Fruit fly (Drosophila melanogaster) whole organism, embryonic: ENCODE results near the gene Gale.

ENCODE experiments used
- Ada2b ChIP-seq: fragments of 200-800 bp; sonication (Bioruptor generic); IDR thresholded peaks from 2 replicates; pipeline ENCODE4 v1.3.6; 2022; ENCODE audit warnings: missing biosample characterization, missing genetic modification characterization
- CG10366 ChIP-seq: fragments of 200-800 bp; sonication (Bioruptor generic); IDR thresholded peaks from 2 replicates; pipeline ENCODE4 v1.3.6; 2022; ENCODE audit warnings: missing biosample characterization, missing genetic modification characterization
- CG10543 ChIP-seq: fragments of 200-800 bp; sonication (Bioruptor generic); optimal IDR thresholded peaks from 3 replicates; lab custom pipeline; 2017; ENCODE audit warnings: missing biosample characterization, mild to moderate bottlenecking, missing genetic modification characterization, moderate library complexity
- CG10959 ChIP-seq: fragments of 200-800 bp; sonication (Bioruptor generic); IDR thresholded peaks from 2 replicates; pipeline ENCODE4 v1.3.6; 2022; ENCODE audit warnings: missing biosample characterization, missing genetic modification characterization
- CG15269 ChIP-seq: fragments of 200-800 bp; sonication (Bioruptor generic); optimal IDR thresholded peaks from 2 replicates; lab custom pipeline; 2018; ENCODE audit warnings: missing biosample characterization, mild to moderate bottlenecking, missing genetic modification characterization, moderate library complexity
- CG15514 ChIP-seq: fragments of 200-800 bp; sonication (Bioruptor generic); optimal IDR thresholded peaks from 3 replicates; lab custom pipeline; 2017; ENCODE audit warnings: missing biosample characterization, missing genetic modification characterization, mild to moderate bottlenecking, moderate library complexity, missing genetic modification reagents
- CG15601 ChIP-seq: fragments of 200-800 bp; sonication (Bioruptor generic); optimal IDR thresholded peaks from 3 replicates; lab custom pipeline; 2019; ENCODE audit warnings: missing biosample characterization, mild to moderate bottlenecking, missing genetic modification characterization, moderate library complexity
- CG1647 ChIP-seq: fragments of 200-800 bp; sonication (Bioruptor generic); optimal IDR thresholded peaks from 3 replicates; lab custom pipeline; 2016; ENCODE audit warnings: missing biosample characterization, missing genetic modification characterization
- CG17912 ChIP-seq: fragments of 200-800 bp; sonication (Bioruptor generic); optimal IDR thresholded peaks from 2 replicates; lab custom pipeline; 2018; ENCODE audit warnings: missing biosample characterization, mild to moderate bottlenecking, missing genetic modification characterization
- CG18619 ChIP-seq: fragments of 200-800 bp; sonication (Bioruptor generic); optimal IDR thresholded peaks from 3 replicates; lab custom pipeline; 2017; ENCODE audit warnings: missing biosample characterization, mild to moderate bottlenecking, missing genetic modification characterization
- CG2116 ChIP-seq: fragments of 200-800 bp; sonication (Bioruptor generic); optimal IDR thresholded peaks from 3 replicates; lab custom pipeline; 2018; ENCODE audit warnings: missing biosample characterization, mild to moderate bottlenecking, missing genetic modification characterization
- CG31365 ChIP-seq: fragments of 200-800 bp; sonication (Bioruptor generic); optimal IDR thresholded peaks from 2 replicates; lab custom pipeline; 2018; ENCODE audit warnings: missing biosample characterization, mild to moderate bottlenecking, missing genetic modification characterization
- CG3847 ChIP-seq: fragments of 200-800 bp; sonication (Bioruptor generic); IDR thresholded peaks from 2 replicates; pipeline ENCODE4 v1.3.6; 2022; ENCODE audit warnings: missing biosample characterization, missing genetic modification characterization
- CG3995 ChIP-seq: fragments of 200-800 bp; sonication (Bioruptor generic); optimal IDR thresholded peaks from 3 replicates; lab custom pipeline; 2016; ENCODE audit warnings: missing biosample characterization, missing genetic modification characterization
- CG4360 ChIP-seq: fragments of 200-800 bp; sonication (Bioruptor generic); IDR thresholded peaks from 2 replicates; pipeline ENCODE4 v1.3.6; 2022; ENCODE audit warnings: missing biosample characterization, missing genetic modification characterization
- CG4820 ChIP-seq: fragments of 200-800 bp; sonication (Bioruptor generic); optimal IDR thresholded peaks from 3 replicates; lab custom pipeline; 2016; ENCODE audit warnings: missing biosample characterization, missing genetic modification characterization
- CG6175 ChIP-seq: fragments of 200-800 bp; sonication (Bioruptor generic); IDR thresholded peaks from 3 replicates; pipeline ENCODE4 v1.3.6; 2022; ENCODE audit warnings: missing biosample characterization, missing genetic modification characterization
- CG6254 ChIP-seq: fragments of 200-800 bp; sonication (Bioruptor generic); optimal IDR thresholded peaks from 3 replicates; lab custom pipeline; 2017; ENCODE audit warnings: mild to moderate bottlenecking, missing biosample characterization, missing genetic modification reagents, missing genetic modification characterization
- CG7357 ChIP-seq: fragments of 200-800 bp; sonication (Bioruptor generic); IDR thresholded peaks from 3 replicates; pipeline ENCODE4 v1.3.6; 2022; ENCODE audit warnings: missing biosample characterization, missing genetic modification characterization
- CG8290 ChIP-seq, 3 experiments: fragments of 200-800 bp; sonication (Bioruptor generic); optimal IDR thresholded peaks; 2 replicates each; lab custom pipeline; 2016 to 2019; ENCODE audit warnings: missing biosample characterization in 3 of 3, missing genetic modification characterization in 3 of 3, mild to moderate bottlenecking in 2 of 3, moderate library complexity in 1 of 3
- CG8944 ChIP-seq: fragments of 200-800 bp; sonication (Bioruptor generic); optimal IDR thresholded peaks from 3 replicates; lab custom pipeline; 2016; ENCODE audit warnings: missing biosample characterization, missing genetic modification characterization
- CG9437 ChIP-seq: fragments of 200-800 bp; sonication (Bioruptor generic); optimal IDR thresholded peaks from 2 replicates; lab custom pipeline; 2018; ENCODE audit warnings: missing biosample characterization, mild to moderate bottlenecking, missing genetic modification characterization
- CG9609 ChIP-seq: fragments of 200-800 bp; sonication (Bioruptor generic); optimal IDR thresholded peaks from 3 replicates; lab custom pipeline; 2016; ENCODE audit warnings: missing biosample characterization, missing genetic modification characterization
- CG9876 ChIP-seq: fragments of 200-800 bp; sonication (Bioruptor generic); optimal IDR thresholded peaks from 2 replicates; lab custom pipeline; 2016; ENCODE audit warnings: missing biosample characterization, missing genetic modification characterization
- D19B ChIP-seq: fragments of 200-800 bp; sonication (Bioruptor generic); optimal IDR thresholded peaks from 2 replicates; lab custom pipeline; 2017; ENCODE audit warnings: missing biosample characterization, mild to moderate bottlenecking, missing genetic modification characterization
- Deaf1 ChIP-seq: fragments of 200-800 bp; optimal IDR thresholded peaks from 3 replicates; lab custom pipeline; 2019; ENCODE audit warnings: missing biosample characterization, mild to moderate bottlenecking, missing genetic modification characterization, moderate library complexity
- Dfd ChIP-seq, 2 experiments: fragments of >200 bp; optimal IDR thresholded peaks; 2 replicates each; lab custom pipeline; 2017; ENCODE audit warnings: missing biosample characterization in 2 of 2, missing genetic modification characterization in 2 of 2
- Doc2 ChIP-seq: fragments of 200-800 bp; sonication (Bioruptor generic); IDR thresholded peaks from 2 replicates; pipeline ENCODE4 v1.3.6; 2022; ENCODE audit warnings: missing biosample characterization, missing genetic modification characterization
- Hmr ChIP-seq: fragments of 200-800 bp; sonication (Bioruptor generic); optimal IDR thresholded peaks from 3 replicates; lab custom pipeline; 2017; ENCODE audit warnings: mild to moderate bottlenecking, missing biosample characterization, missing genetic modification reagents, missing genetic modification characterization
- MTF-1 ChIP-seq: fragments of 200-800 bp; sonication (Bioruptor generic); optimal IDR thresholded peaks from 2 replicates; lab custom pipeline; 2018; ENCODE audit warnings: missing biosample characterization, mild to moderate bottlenecking, missing genetic modification characterization, borderline replicate concordance
- Myb ChIP-seq: fragments of 200-800 bp; sonication (Bioruptor generic); optimal IDR thresholded peaks from 2 replicates; lab custom pipeline; 2016; ENCODE audit warnings: missing biosample characterization, missing genetic modification characterization
- NC2β ChIP-seq: fragments of 200-800 bp; sonication (Bioruptor generic); optimal IDR thresholded peaks from 2 replicates; lab custom pipeline; 2016; ENCODE audit warnings: missing biosample characterization, missing genetic modification characterization
- Optix ChIP-seq: fragments of 200-800 bp; sonication (Bioruptor generic); IDR thresholded peaks from 3 replicates; pipeline ENCODE4 v1.3.6; 2022; ENCODE audit warnings: missing biosample characterization, missing genetic modification characterization
- ato ChIP-seq: fragments of 200-800 bp; sonication (Bioruptor generic); IDR thresholded peaks from 2 replicates; pipeline ENCODE4 v1.3.6; 2022; ENCODE audit warnings: missing biosample characterization, missing genetic modification characterization; ENCODE audit not compliant: partially characterized antibody
- az2 ChIP-seq: fragments of 200-800 bp; sonication (Bioruptor generic); optimal IDR thresholded peaks from 3 replicates; lab custom pipeline; 2016; ENCODE audit warnings: missing biosample characterization, missing genetic modification characterization
- bbx ChIP-seq: fragments of 200-800 bp; sonication (Bioruptor generic); IDR thresholded peaks from 2 replicates; pipeline ENCODE4 v1.3.6; 2022; ENCODE audit warnings: missing biosample characterization, missing genetic modification characterization; ENCODE audit not compliant: partially characterized antibody
- crp ChIP-seq, 2 experiments: fragments of 200-800 bp; sonication (Bioruptor generic); optimal IDR thresholded peaks; 2 replicates in 1 of 2; 3 replicates in 1 of 2; lab custom pipeline; 2017; ENCODE audit warnings: missing biosample characterization in 2 of 2, missing genetic modification characterization in 2 of 2, mild to moderate bottlenecking in 1 of 2, moderate library complexity in 1 of 2
- cwo ChIP-seq: fragments of 200-800 bp; sonication (Bioruptor generic); optimal IDR thresholded peaks from 3 replicates; lab custom pipeline; 2017; ENCODE audit warnings: missing biosample characterization, missing genetic modification characterization, mild to moderate bottlenecking, moderate library complexity, missing genetic modification reagents
- danr ChIP-seq: fragments of 200-800 bp; sonication (Bioruptor generic); IDR thresholded peaks from 2 replicates; pipeline ENCODE4 v1.3.6; 2022; ENCODE audit warnings: missing biosample characterization, missing genetic modification characterization
- ewg ChIP-seq: fragments of 200-800 bp; sonication (Bioruptor generic); optimal IDR thresholded peaks from 3 replicates; lab custom pipeline; 2017; ENCODE audit warnings: mild to moderate bottlenecking, missing biosample characterization, missing genetic modification reagents, missing genetic modification characterization
- jumu ChIP-seq: fragments of 200-800 bp; sonication (Bioruptor generic); optimal IDR thresholded peaks from 3 replicates; lab custom pipeline; 2016; ENCODE audit warnings: missing biosample characterization, missing genetic modification characterization
- otp ChIP-seq: fragments of 200-800 bp; sonication (Bioruptor generic); IDR thresholded peaks from 3 replicates; pipeline ENCODE4, ENCODE4 v1.3.6; 2022; ENCODE audit warnings: missing biosample characterization, missing genetic modification characterization
- peb ChIP-seq: fragments of 200-800 bp; sonication (Bioruptor generic); IDR thresholded peaks from 2 replicates; pipeline ENCODE4 v1.3.6; 2022; ENCODE audit warnings: missing biosample characterization, missing genetic modification characterization
- seq ChIP-seq: fragments of 200-800 bp; sonication (Bioruptor generic); IDR thresholded peaks from 2 replicates; pipeline ENCODE4 v1.3.6; 2022; ENCODE audit warnings: missing biosample characterization, missing genetic modification characterization
- so ChIP-seq: fragments of 200-800 bp; sonication (Bioruptor generic); IDR thresholded peaks from 3 replicates; pipeline ENCODE4 v1.3.6; 2022; ENCODE audit warnings: missing biosample characterization, missing genetic modification characterization
- tio ChIP-seq: fragments of 200-800 bp; sonication (Bioruptor generic); optimal IDR thresholded peaks from 2 replicates; lab custom pipeline; 2017; ENCODE audit warnings: missing biosample characterization, missing genetic modification characterization, inconsistent platforms
- tll ChIP-seq, 2 experiments: fragments of 200-800 bp in 1 of 2; fragments of >200 bp in 1 of 2; sonication (Bioruptor generic) in 1 of 2; optimal IDR thresholded peaks; 2 replicates each; lab custom pipeline; 2017 to 2019; ENCODE audit warnings: missing biosample characterization in 2 of 2, missing genetic modification characterization in 2 of 2, mild to moderate bottlenecking in 1 of 2, moderate library complexity in 1 of 2
- twi ChIP-seq: fragments of 200-800 bp; optimal IDR thresholded peaks from 2 replicates; lab custom pipeline; 2019; ENCODE audit warnings: missing biosample characterization, mild to moderate bottlenecking, missing genetic modification characterization, moderate library complexity

Gene Gale

DNA sequence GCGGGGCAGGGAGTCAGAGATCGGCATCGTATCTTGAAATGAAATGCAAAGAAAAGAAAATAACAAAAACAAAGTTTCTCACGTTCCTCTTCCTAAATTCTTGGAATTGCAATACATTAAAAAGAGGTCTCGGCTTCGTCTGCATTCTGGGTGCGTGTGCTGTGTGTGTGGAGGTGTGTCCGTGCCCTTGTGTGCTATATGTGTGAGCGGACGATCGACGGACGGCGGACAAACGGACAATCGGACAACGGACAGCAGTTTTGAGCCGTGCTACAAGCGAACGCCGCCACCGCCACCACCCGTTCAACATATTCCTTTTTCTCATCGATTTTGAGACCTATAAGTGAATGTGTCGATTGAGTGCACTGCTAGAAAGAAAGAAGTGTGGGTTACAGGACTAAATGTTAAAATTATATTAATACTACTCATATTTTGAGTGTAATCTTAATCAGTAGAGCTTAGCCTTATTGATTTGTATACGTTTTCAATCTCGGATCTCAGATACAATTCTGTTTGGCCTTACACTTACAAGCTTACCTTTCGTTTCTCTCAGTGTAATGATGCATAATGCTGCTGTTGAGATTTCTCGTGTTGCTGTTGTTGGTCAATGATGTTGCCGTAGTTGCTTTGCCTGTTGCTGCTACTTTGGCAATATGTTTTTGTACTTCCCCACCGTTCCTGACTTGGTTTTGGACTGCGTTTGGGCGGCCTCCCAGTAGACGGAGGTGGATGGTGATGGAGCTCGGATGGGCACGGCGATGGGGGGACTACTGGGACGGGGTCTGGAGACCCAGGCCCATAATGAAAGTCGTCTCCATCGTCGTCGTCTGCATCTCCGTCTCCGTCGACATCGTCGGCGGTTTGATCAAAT, 27.0 kb upstream of the Gale start (continued):
- peak; percentile 52 for TF ChIP-seq CG4360 (GFP tag; lab: Robert Waterston, UW)
- peak; percentile 79 for TF ChIP-seq CG6254 (GFP tag; lab: Kevin White, UChicago)
- TF ChIP-seq crp (GFP tag; optimal IDR thresholded peaks at IDR 0.05; lab: Kevin White, UChicago): peak in 1 of 2 experiments; percentile 30
- TF ChIP-seq ewg (GFP tag; lab: Kevin White, UChicago): peak; percentile 61
- peak; percentile 42; the same call in 1 of the 2 replicates for TF ChIP-seq CG10366 (GFP tag; lab: Robert Waterston, UW)
- TF ChIP-seq jumu (GFP tag; lab: Kevin White, UChicago): peak; percentile 64
- no peak for TF ChIP-seq D19B (GFP tag; lab: Kevin White, UChicago)
- TF ChIP-seq CG9437 (GFP tag; lab: Kevin White, UChicago): peak; percentile 31
- no peak for TF ChIP-seq Myb (GFP tag; lab: Kevin White, UChicago)
- peak; percentile 62 for TF ChIP-seq peb (GFP tag; lab: Robert Waterston, UW)
- TF ChIP-seq CG3995 (GFP tag; lab: Kevin White, UChicago): no peak
- TF ChIP-seq CG10959 (GFP tag; lab: Robert Waterston, UW): peak; percentile 92
- peak; percentile 44 for TF ChIP-seq CG15269 (tag; lab: Kevin White, UChicago)
- TF ChIP-seq Hmr (GFP tag; lab: Kevin White, UChicago): no peak
- TF ChIP-seq bbx (GFP tag; lab: Robert Waterston, UW): no peak
- TF ChIP-seq cwo: no peak
- peak; percentile 61; the same call in 1 of the 3 replicates for TF ChIP-seq CG7357
- no peak for TF ChIP-seq Doc2 (GFP tag; lab: Robert Waterston, UW)
- peak; percentile 81 for TF ChIP-seq otp (GFP tag; lab: Robert Waterston, UW)
- TF ChIP-seq CG18619 (GFP tag; lab: Kevin White, UChicago): peak; percentile 61
- TF ChIP-seq tio (GFP tag; lab: Kevin White, UChicago): peak; percentile 78
- TF ChIP-seq CG15514 (GFP tag; lab: Kevin White, UChicago): no peak
- peak; percentile 89 for TF ChIP-seq CG4820 (GFP tag; lab: Kevin White, UChicago)
- no peak for TF ChIP-seq Dfd (GFP tag; optimal IDR thresholded peaks at IDR 0.05; lab: Kevin White, UChicago)
- peak; percentile 91 for TF ChIP-seq twi (tag; lab: Kevin White, UChicago)
- no peak for TF ChIP-seq Ada2b
- TF ChIP-seq danr (GFP tag; lab: Robert Waterston, UW): no peak
- TF ChIP-seq az2 (GFP tag; lab: Kevin White, UChicago): peak; percentile 84
- TF ChIP-seq CG8290 (GFP tag; optimal IDR thresholded peaks at IDR 0.05; lab: Kevin White, UChicago): peak; percentile 82
- peak; percentile 37 to 80 for TF ChIP-seq CG8290 (tag; optimal IDR thresholded peaks at IDR 0.05; lab: Kevin White, UChicago)
- peak; percentile 70; the same call in 1 of the 3 replicates for TF ChIP-seq Optix (GFP tag; lab: Robert Waterston, UW)
- TF ChIP-seq NC2β (GFP tag; lab: Kevin White, UChicago): peak; percentile 76
- TF ChIP-seq CG17912 (GFP tag; lab: Kevin White, UChicago): no peak
- peak; percentile 19 for TF ChIP-seq CG31365 (tag; lab: Kevin White, UChicago)
- TF ChIP-seq CG3847 (GFP tag; lab: Robert Waterston, UW): no peak
- peak; percentile 61 for TF ChIP-seq CG9609 (GFP tag; lab: Kevin White, UChicago)
- no peak for TF ChIP-seq ato
- TF ChIP-seq Deaf1 (tag; lab: Kevin White, UChicago): peak; percentile 27
- TF ChIP-seq seq (GFP tag; lab: Robert Waterston, UW): no peak
- TF ChIP-seq CG9876: peak; percentile 12
- peak; percentile 49 to 82 for TF ChIP-seq tll (GFP tag; optimal IDR thresholded peaks at IDR 0.05; lab: Kevin White, UChicago)
- TF ChIP-seq CG15601 (tag; lab: Kevin White, UChicago): peak; percentile 87
- TF ChIP-seq CG8944 (GFP tag; lab: Kevin White, UChicago): peak; percentile 63
- TF ChIP-seq CG2116 (GFP tag; lab: Kevin White, UChicago): peak; percentile 51
- TF ChIP-seq MTF-1 (GFP tag; lab: Kevin White, UChicago): peak; percentile 69
- no peak for TF ChIP-seq CG6175 (GFP tag; lab: Robert Waterston, UW)
- TF ChIP-seq CG10543 (GFP tag; lab: Kevin White, UChicago): no peak
- TF ChIP-seq so (GFP tag; lab: Robert Waterston, UW): peak; percentile 40; the same call in 1 of the 3 replicates
- peak; percentile 53 for TF ChIP-seq CG1647 (GFP tag; lab: Kevin White, UChicago)
